Worm (Caenorhabditis elegans) whole organism, midembryonic: Measurements from ENCODE around the gene osg-1.

Experiments used
- T22C8.4 ChIP-seq: fragments of 200-800 bp; sonication (Bioruptor generic); IDR thresholded peaks from 2 replicates; pipeline ENCODE4 v1.3.6; 2022; ENCODE audit warnings: missing genetic modification characterization, missing compliant biosample characterization
- cog-1 ChIP-seq: sonication (generic microtip); optimal IDR thresholded peaks from 2 replicates; lab custom pipeline; 2016; ENCODE audit warnings: missing genetic modification characterization, missing compliant biosample characterization
- flt-1 ChIP-seq: fragments of 200-800 bp; sonication (Bioruptor generic); IDR thresholded peaks from 2 replicates; pipeline ENCODE4 v1.3.6; 2022; ENCODE audit warnings: missing genetic modification characterization, missing compliant biosample characterization
- klf-2 ChIP-seq: fragments of 200-800 bp; sonication (Bioruptor generic); conservative IDR thresholded peaks from 2 replicates; pipeline ENCODE4 v1.3.6; 2022; ENCODE audit warnings: missing genetic modification reagents, missing genetic modification characterization, missing compliant biosample characterization
- med-1 ChIP-seq: sonication (generic microtip); optimal IDR thresholded peaks from 2 replicates; lab custom pipeline; 2017; ENCODE audit warnings: missing genetic modification characterization, mild to moderate bottlenecking, missing compliant biosample characterization, antibody characterized with exemption, missing genetic modification reagents; ENCODE audit not compliant: insufficient read depth
- ref-1 ChIP-seq: fragments of 200-800 bp; sonication (Bioruptor generic); conservative IDR thresholded peaks from 2 replicates; pipeline ENCODE4 v1.3.6; 2022; ENCODE audit warnings: missing genetic modification reagents, missing genetic modification characterization, missing compliant biosample characterization
- tab-1 ChIP-seq: fragments of 200-800 bp; sonication (Bioruptor generic); IDR thresholded peaks from 2 replicates; pipeline ENCODE4 v1.3.6; 2022; ENCODE audit warnings: missing genetic modification characterization, missing compliant biosample characterization
- ztf-23 ChIP-seq: fragments of 200-800 bp; sonication (Bioruptor generic); IDR thresholded peaks from 2 replicates; pipeline ENCODE4 v1.3.6; 2022; ENCODE audit warnings: missing genetic modification reagents, missing genetic modification characterization, missing compliant biosample characterization
- ztf-29 ChIP-seq: fragments of 200-800 bp; sonication (Bioruptor generic); IDR thresholded peaks from 2 replicates; pipeline ENCODE4 v1.3.6; 2022; ENCODE audit warnings: missing genetic modification reagents, missing genetic modification characterization, missing compliant biosample characterization

The osg-1 gene

DNA sequence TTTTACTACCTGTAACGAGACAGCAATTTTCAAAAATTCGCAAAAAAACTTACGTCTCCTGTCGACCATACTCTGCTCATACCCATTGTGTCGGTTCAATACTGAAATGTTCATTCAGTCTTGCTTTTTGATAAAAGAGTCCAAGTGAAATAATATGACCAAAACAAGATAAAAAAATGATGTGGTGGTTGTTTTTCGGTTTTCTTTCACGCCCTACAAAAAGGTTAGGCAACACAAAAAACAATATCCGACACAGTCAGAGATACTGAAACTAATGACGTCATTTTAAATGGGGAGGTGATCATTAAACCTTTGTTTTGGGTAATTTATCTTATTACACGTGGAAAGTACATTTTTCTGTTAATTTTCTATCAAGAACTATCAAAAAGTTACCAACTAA lies 7.8 kb downstream of the osg-1 start, which contains the start of gene R02F2.8:
R02F2.8 (minus strand) TSS at position 101 of the 400 bp plus-strand sequence.
- TF ChIP-seq med-1 (GFP tag; lab: Kevin White, UChicago) (no peak), T22C8.4 (GFP tag; lab: Robert Waterston, UW) (no peak), ztf-23 (no peak), ref-1 (no peak)

- TF ChIP-seq med-1 (GFP tag; lab: Kevin White, UChicago) (no peak), flt-1 (GFP tag; lab: Robert Waterston, UW) (0 out of 2 replicates have a peak, but pooled peaks have one; percentile 36)
Observed at ce11 chrIII:5498973-5499372, 11.6 kb downstream of the osg-1 start, which contains the start of gene R02F2.9. Gene R02F2.9 (plus strand): TSS chrIII:5499190.

DNA sequence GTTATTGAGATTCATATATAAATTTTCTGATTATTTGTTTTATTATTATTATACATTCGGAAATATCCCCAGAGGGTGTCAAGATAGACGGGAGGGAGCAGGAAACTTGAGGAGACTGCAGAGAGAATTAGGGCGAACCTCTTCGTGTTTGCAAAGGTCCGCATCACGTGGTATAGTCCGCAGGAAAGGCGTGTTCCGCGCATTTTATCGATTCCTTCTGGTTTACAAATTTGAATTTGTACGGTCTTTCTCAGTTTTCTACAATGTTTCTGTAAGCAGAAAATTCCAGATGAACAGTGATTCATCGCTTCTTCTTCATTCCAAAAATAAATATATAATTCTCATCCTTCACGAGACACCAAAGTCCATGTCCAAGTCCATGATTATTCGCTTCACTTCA lies 12.6 kb downstream of the osg-1 start:
- TF ChIP-seq med-1 (GFP tag; lab: Kevin White, UChicago): no peak
- TF ChIP-seq flt-1 (GFP tag; lab: Robert Waterston, UW): no peak
- TF ChIP-seq ztf-29 (GFP tag; lab: Robert Waterston, UW): no peak
- no peak for TF ChIP-seq tab-1 (GFP tag; lab: Robert Waterston, UW)
- no peak for TF ChIP-seq cog-1 (tag; lab: Kevin White, UChicago)
- TF ChIP-seq klf-2 (GFP tag; lab: Robert Waterston, UW): no peak

DNA sequence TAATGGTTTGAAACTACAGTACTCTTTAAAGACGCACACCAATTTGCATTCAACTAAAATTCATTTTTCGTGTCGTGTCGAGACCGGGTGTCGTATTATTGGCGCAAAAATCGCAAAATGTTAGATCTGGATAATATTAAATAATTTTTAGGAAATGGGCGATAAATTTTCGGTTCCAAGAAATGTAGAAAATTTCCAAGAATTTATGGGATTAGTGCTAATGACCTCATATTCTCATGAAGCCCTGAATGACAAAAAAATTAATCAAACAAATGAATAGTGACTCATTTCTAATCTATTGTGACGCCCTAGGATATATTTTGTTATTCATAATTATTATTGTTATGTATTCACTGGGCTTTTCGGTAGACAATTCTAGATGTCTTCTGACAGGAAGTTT lies 13.4 kb downstream of the osg-1 start:
- TF ChIP-seq T22C8.4 (GFP tag; lab: Robert Waterston, UW): no peak
- no peak for TF ChIP-seq klf-2 (GFP tag; lab: Robert Waterston, UW)
- TF ChIP-seq ztf-23: no peak
- TF ChIP-seq cog-1 (tag; lab: Kevin White, UChicago): no peak
- TF ChIP-seq ref-1: no peak
- TF ChIP-seq ztf-29 (GFP tag; lab: Robert Waterston, UW): no peak
- TF ChIP-seq flt-1 (GFP tag; lab: Robert Waterston, UW): no peak
- TF ChIP-seq tab-1 (GFP tag; lab: Robert Waterston, UW): no peak
- no peak for TF ChIP-seq med-1 (GFP tag; lab: Kevin White, UChicago)

- TF ChIP-seq ztf-29 (GFP tag; lab: Robert Waterston, UW): no peak
- no peak for TF ChIP-seq ztf-23
- no peak for TF ChIP-seq T22C8.4 (GFP tag; lab: Robert Waterston, UW)
- TF ChIP-seq med-1 (GFP tag; lab: Kevin White, UChicago): no peak
- no peak for TF ChIP-seq klf-2 (GFP tag; lab: Robert Waterston, UW)
- no peak for TF ChIP-seq cog-1 (tag; lab: Kevin White, UChicago)
- TF ChIP-seq flt-1 (GFP tag; lab: Robert Waterston, UW): no peak
- TF ChIP-seq tab-1 (GFP tag; lab: Robert Waterston, UW): no peak
Observed at ce11 chrIII:5501358-5502287, 14.3 kb downstream of the osg-1 start, which contains the start of gene R02F2.1. Gene R02F2.1 (plus strand): TSS chrIII:5501885.

DNA sequence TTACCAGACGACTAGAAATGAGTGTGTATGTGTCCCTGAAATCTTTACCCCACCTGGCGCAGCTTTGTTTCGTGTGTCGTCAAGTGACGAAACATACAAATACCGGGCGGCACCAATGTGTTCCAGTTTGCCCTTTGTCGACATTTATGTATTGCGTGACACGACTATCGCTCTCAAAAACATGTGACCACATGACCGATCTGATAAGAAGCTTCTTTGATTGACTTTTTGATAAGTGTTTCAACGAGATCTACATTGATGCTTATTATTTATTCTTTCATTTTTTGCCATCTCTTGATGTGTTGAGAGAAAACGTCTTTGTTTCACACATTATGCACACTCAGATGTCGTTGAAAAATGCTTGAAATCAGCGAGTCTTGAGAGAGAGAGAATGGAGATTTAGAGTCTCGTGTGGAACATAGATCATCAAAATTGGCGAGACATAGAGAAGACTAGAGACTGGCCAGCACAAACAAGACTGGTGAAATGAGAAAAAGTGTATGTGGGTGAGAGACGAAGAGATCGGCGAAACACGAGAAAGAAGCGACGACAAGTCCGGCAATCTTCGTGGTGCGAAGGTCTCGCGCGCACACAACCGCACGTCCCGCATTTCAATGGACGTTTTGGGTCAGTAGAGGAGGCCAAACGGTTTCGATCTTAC lies 15.7 kb downstream of the osg-1 start:
- no peak for TF ChIP-seq med-1 (GFP tag; lab: Kevin White, UChicago)
- no peak for TF ChIP-seq klf-2 (GFP tag; lab: Robert Waterston, UW)
- no peak for TF ChIP-seq ztf-23
- no peak for TF ChIP-seq flt-1 (GFP tag; lab: Robert Waterston, UW)
- no peak for TF ChIP-seq tab-1 (GFP tag; lab: Robert Waterston, UW)
- TF ChIP-seq ref-1: peak; percentile 43; the same call in 1 of the 2 replicates
- TF ChIP-seq cog-1 (tag; lab: Kevin White, UChicago): peak; percentile 56
- TF ChIP-seq ztf-29 (GFP tag; lab: Robert Waterston, UW): no peak
- TF ChIP-seq T22C8.4 (GFP tag; lab: Robert Waterston, UW): no peak

- TF ChIP-seq med-1 (GFP tag; lab: Kevin White, UChicago) (no peak), ztf-23 (no peak), flt-1 (GFP tag; lab: Robert Waterston, UW) (no peak), T22C8.4 (GFP tag; lab: Robert Waterston, UW) (no peak), tab-1 (GFP tag; lab: Robert Waterston, UW) (no peak), ztf-29 (GFP tag; lab: Robert Waterston, UW) (no peak), klf-2 (GFP tag; lab: Robert Waterston, UW) (no peak), cog-1 (tag; lab: Kevin White, UChicago) (no peak), ref-1 (no peak)
Observed at ce11 chrIII:5503669-5504068, 16.3 kb downstream of the osg-1 start.

DNA sequence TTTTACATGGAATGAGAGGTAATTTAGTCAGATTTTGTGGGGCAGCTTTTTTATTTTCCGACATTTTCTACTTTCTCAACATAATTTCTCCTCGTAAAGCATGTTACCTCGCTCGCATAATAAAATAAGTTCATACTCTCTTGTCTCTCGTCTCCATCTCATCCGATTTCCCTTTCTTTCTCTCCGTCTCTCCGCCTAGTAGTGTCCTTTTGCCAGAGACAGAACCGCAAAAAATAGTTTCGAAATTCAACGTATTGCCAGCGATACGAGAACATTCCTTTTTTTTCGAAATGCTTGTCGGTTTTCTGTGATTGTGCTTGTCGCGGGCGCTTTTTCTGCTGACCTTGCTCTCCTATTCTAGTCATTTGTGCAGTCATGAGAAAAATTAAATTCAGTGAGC lies 16.8 kb downstream of the osg-1 start:
- TF ChIP-seq T22C8.4 (GFP tag; lab: Robert Waterston, UW) (no peak), ref-1 (no peak), klf-2 (GFP tag; lab: Robert Waterston, UW) (no peak), cog-1 (tag; lab: Kevin White, UChicago) (no peak), tab-1 (GFP tag; lab: Robert Waterston, UW) (no peak), flt-1 (GFP tag; lab: Robert Waterston, UW) (0 out of 2 replicates have a peak, but pooled peaks have one; percentile 16), med-1 (GFP tag; lab: Kevin White, UChicago) (no peak)
